Fruit fly (Drosophila melanogaster) Kc167 (cell line): ENCODE data around the gene SoYb.

Experiments
- Myc ChIP-seq: fragments of >200 bp; optimal IDR thresholded peaks from 2 replicates; lab custom pipeline; 2017; ENCODE audit warnings: missing external identifiers
- h ChIP-seq: fragments of >200 bp; optimal IDR thresholded peaks from 3 replicates; lab custom pipeline; 2018; ENCODE audit warnings: missing external identifiers
- psq ChIP-seq: fragments of >200 bp; optimal IDR thresholded peaks from 2 replicates; lab custom pipeline; 2017; ENCODE audit warnings: missing external identifiers
- ttk ChIP-seq: sonication (Bioruptor generic); optimal IDR thresholded peaks from 2 replicates; lab custom pipeline; 2017; ENCODE audit warnings: missing external identifiers

dm6 chr2L:9954119-9954518 is 48.4 kb downstream of the SoYb start, which contains the start of the genes CG13126 and CG4709:
- TF ChIP-seq ttk (lab: Kevin White, UChicago): no peak
- TF ChIP-seq h (lab: Kevin White, UChicago): no peak
- TF ChIP-seq psq: no peak
- no peak for TF ChIP-seq Myc (lab: Kevin White, UChicago)
